Fruit fly (Drosophila melanogaster) whole organism, embryonic: ENCODE results near the gene Zaf1.
A peak's percentile ranks its signal among the peaks of the same experiment; 100 is the strongest.

Experiments
- CG10654 ChIP-seq: fragments of 200-800 bp; sonication (Bioruptor generic); optimal IDR thresholded peaks from 2 replicates; lab custom pipeline; 2016; ENCODE audit warnings: missing biosample characterization, missing genetic modification characterization
- CG11723 ChIP-seq: fragments of 200-800 bp; sonication (Bioruptor generic); optimal IDR thresholded peaks from 2 replicates; lab custom pipeline; 2017; ENCODE audit warnings: missing biosample characterization, mild to moderate bottlenecking, missing genetic modification characterization
- CG12071 ChIP-seq: fragments of 200-800 bp; sonication (Bioruptor generic); optimal IDR thresholded peaks from 3 replicates; lab custom pipeline; 2018; ENCODE audit warnings: missing biosample characterization, mild to moderate bottlenecking, missing genetic modification characterization
- CG12391 ChIP-seq: fragments of 200-800 bp; sonication (Bioruptor generic); optimal IDR thresholded peaks from 3 replicates; lab custom pipeline; 2018; ENCODE audit warnings: missing biosample characterization, mild to moderate bottlenecking, missing genetic modification characterization, moderate library complexity
- CG12744 ChIP-seq: fragments of 200-800 bp; sonication (Bioruptor generic); optimal IDR thresholded peaks from 2 replicates; lab custom pipeline; 2016; ENCODE audit warnings: missing biosample characterization, missing genetic modification characterization
- CG14965 ChIP-seq: fragments of 200-800 bp; sonication (Bioruptor generic); optimal IDR thresholded peaks from 2 replicates; lab custom pipeline; 2016; ENCODE audit warnings: missing biosample characterization, missing genetic modification characterization, borderline replicate concordance
- CG1529 ChIP-seq: fragments of 200-800 bp; sonication (Bioruptor generic); optimal IDR thresholded peaks from 3 replicates; lab custom pipeline; 2018; ENCODE audit warnings: missing biosample characterization, missing genetic modification characterization
- CG15479 ChIP-seq: fragments of 200-800 bp; sonication (Bioruptor generic); optimal IDR thresholded peaks from 3 replicates; lab custom pipeline; 2019; ENCODE audit warnings: missing biosample characterization, mild to moderate bottlenecking, missing genetic modification characterization, moderate library complexity
- CG15696 ChIP-seq: fragments of 200-800 bp; sonication (Bioruptor generic); optimal IDR thresholded peaks from 2 replicates; lab custom pipeline; 2019; ENCODE audit warnings: missing biosample characterization, mild to moderate bottlenecking, missing genetic modification characterization, moderate library complexity
- CG16779 ChIP-seq: fragments of 200-800 bp; sonication (Bioruptor generic); IDR thresholded peaks from 2 replicates; pipeline ENCODE4 v1.3.6; 2022; ENCODE audit warnings: missing biosample characterization, missing genetic modification characterization
- CG17568 ChIP-seq: fragments of 200-800 bp; sonication (Bioruptor generic); optimal IDR thresholded peaks from 2 replicates; lab custom pipeline; 2018; ENCODE audit warnings: missing biosample characterization, mild to moderate bottlenecking, missing genetic modification characterization, moderate library complexity
- CG17612 ChIP-seq: fragments of 200-800 bp; sonication (Bioruptor generic); IDR thresholded peaks from 2 replicates; pipeline ENCODE4 v1.3.6; 2022; ENCODE audit warnings: missing biosample characterization, missing genetic modification characterization
- CG18262 ChIP-seq: fragments of 200-800 bp; optimal IDR thresholded peaks from 3 replicates; lab custom pipeline; 2019; ENCODE audit warnings: missing biosample characterization, mild to moderate bottlenecking, missing genetic modification characterization, moderate library complexity
- CG18619 ChIP-seq: fragments of 200-800 bp; sonication (Bioruptor generic); optimal IDR thresholded peaks from 3 replicates; lab custom pipeline; 2017; ENCODE audit warnings: missing biosample characterization, mild to moderate bottlenecking, missing genetic modification characterization
- CG2712 ChIP-seq: fragments of 200-800 bp; optimal IDR thresholded peaks from 3 replicates; lab custom pipeline; 2019; ENCODE audit warnings: missing biosample characterization, mild to moderate bottlenecking, missing genetic modification characterization, moderate library complexity
- CG31224 ChIP-seq: fragments of 200-800 bp; sonication (Bioruptor generic); IDR thresholded peaks from 2 replicates; pipeline ENCODE4 v1.3.6; 2022; ENCODE audit warnings: missing biosample characterization, missing genetic modification characterization
- CG33213 ChIP-seq: fragments of 200-800 bp; sonication (Bioruptor generic); optimal IDR thresholded peaks from 3 replicates; lab custom pipeline; 2016; ENCODE audit warnings: missing biosample characterization, missing genetic modification characterization
- CG33557 ChIP-seq: fragments of 200-800 bp; sonication (Bioruptor generic); optimal IDR thresholded peaks from 2 replicates; lab custom pipeline; 2019; ENCODE audit warnings: missing biosample characterization, mild to moderate bottlenecking, missing genetic modification characterization, moderate library complexity
- CG3407 ChIP-seq: fragments of 200-800 bp; sonication (Bioruptor generic); optimal IDR thresholded peaks from 2 replicates; lab custom pipeline; 2018; ENCODE audit warnings: missing biosample characterization, mild to moderate bottlenecking, missing genetic modification characterization
- CG34422 ChIP-seq: fragments of 200-800 bp; sonication (Bioruptor generic); IDR thresholded peaks from 3 replicates; pipeline ENCODE4 v1.3.6; 2022; ENCODE audit warnings: missing biosample characterization, missing genetic modification characterization
- CG4328 ChIP-seq: fragments of 200-800 bp; sonication (Bioruptor generic); optimal IDR thresholded peaks from 3 replicates; lab custom pipeline; 2017; ENCODE audit warnings: missing biosample characterization, missing genetic modification reagents, missing genetic modification characterization
- CG4854 ChIP-seq: fragments of 200-800 bp; sonication (Bioruptor generic); optimal IDR thresholded peaks from 2 replicates; lab custom pipeline; 2016; ENCODE audit warnings: missing biosample characterization, missing genetic modification characterization, inconsistent platforms
- CG6254 ChIP-seq: fragments of 200-800 bp; sonication (Bioruptor generic); optimal IDR thresholded peaks from 3 replicates; lab custom pipeline; 2017; ENCODE audit warnings: mild to moderate bottlenecking, missing biosample characterization, missing genetic modification reagents, missing genetic modification characterization
- CG6689 ChIP-seq: fragments of 200-800 bp; sonication (Bioruptor generic); IDR thresholded peaks from 2 replicates; pipeline ENCODE4 v1.3.6; 2022; ENCODE audit warnings: missing biosample characterization, missing genetic modification characterization
- CG7556 ChIP-seq: fragments of 200-800 bp; sonication (Bioruptor generic); optimal IDR thresholded peaks from 2 replicates; lab custom pipeline; 2017; ENCODE audit warnings: missing biosample characterization, mild to moderate bottlenecking, missing genetic modification characterization
- CG7963 ChIP-seq: fragments of 200-800 bp; sonication (Bioruptor generic); IDR thresholded peaks from 3 replicates; pipeline ENCODE4 v1.3.6; 2022; ENCODE audit warnings: missing biosample characterization, missing genetic modification characterization; ENCODE audit not compliant: partially characterized antibody
- CG9437 ChIP-seq: fragments of 200-800 bp; sonication (Bioruptor generic); optimal IDR thresholded peaks from 2 replicates; lab custom pipeline; 2018; ENCODE audit warnings: missing biosample characterization, mild to moderate bottlenecking, missing genetic modification characterization
- Camta ChIP-seq: fragments of 200-800 bp; sonication (Bioruptor generic); optimal IDR thresholded peaks from 2 replicates; lab custom pipeline; 2016; ENCODE audit warnings: missing biosample characterization, missing genetic modification characterization
- D ChIP-seq, 2 experiments: fragments of 200-800 bp in 1 of 2; fragments of >200 bp in 1 of 2; sonication (Bioruptor generic) in 1 of 2; optimal IDR thresholded peaks; 2 replicates in 1 of 2; 3 replicates in 1 of 2; lab custom pipeline; 2017; ENCODE audit warnings: mild to moderate bottlenecking in 1 of 2, missing biosample characterization in 1 of 2, missing genetic modification characterization in 1 of 2, missing genetic modification reagents in 1 of 2
- Eip74EF ChIP-seq, 2 experiments: fragments of 200-800 bp in 1 of 2; fragments of >200 bp in 1 of 2; sonication (Bioruptor generic) in 1 of 2; optimal IDR thresholded peaks; 2 replicates each; lab custom pipeline; 2017 to 2019; ENCODE audit warnings: missing biosample characterization in 2 of 2, missing genetic modification characterization in 2 of 2, mild to moderate bottlenecking in 1 of 2, moderate library complexity in 1 of 2
- Ets65A ChIP-seq: fragments of 200-800 bp; sonication (Bioruptor generic); peaks from one replicate; lab custom pipeline; 2016; ENCODE audit warnings: missing biosample characterization, missing genetic modification characterization
- Gsc ChIP-seq: fragments of 200-800 bp; sonication (Bioruptor generic); IDR thresholded peaks from 2 replicates; pipeline ENCODE4 v1.3.6; 2022; ENCODE audit warnings: missing biosample characterization, missing genetic modification characterization
- H2.0 ChIP-seq: fragments of 200-800 bp; sonication (Bioruptor generic); IDR thresholded peaks from 2 replicates; pipeline ENCODE4 v1.3.6; 2022; ENCODE audit warnings: missing biosample characterization, missing genetic modification characterization
- Hand ChIP-seq: fragments of 200-800 bp; sonication (Bioruptor generic); optimal IDR thresholded peaks from 2 replicates; lab custom pipeline; 2017; ENCODE audit warnings: mild to moderate bottlenecking, missing biosample characterization, missing genetic modification reagents, missing genetic modification characterization
- HmgZ ChIP-seq: fragments of 200-800 bp; sonication (Bioruptor generic); optimal IDR thresholded peaks from 2 replicates; lab custom pipeline; 2018; ENCODE audit warnings: missing biosample characterization, mild to moderate bottlenecking, missing genetic modification characterization
- az2 ChIP-seq: fragments of 200-800 bp; sonication (Bioruptor generic); optimal IDR thresholded peaks from 3 replicates; lab custom pipeline; 2016; ENCODE audit warnings: missing biosample characterization, missing genetic modification characterization
- corto ChIP-seq: fragments of 200-800 bp; sonication (Bioruptor generic); optimal IDR thresholded peaks from 2 replicates; lab custom pipeline; 2016; ENCODE audit warnings: missing biosample characterization, mild to moderate bottlenecking, missing genetic modification characterization, moderate library complexity
- crol ChIP-seq: fragments of 200-800 bp; sonication (Bioruptor generic); IDR thresholded peaks from 2 replicates; pipeline ENCODE4 v1.3.6; 2022; ENCODE audit warnings: missing biosample characterization, missing genetic modification characterization
- dpn ChIP-seq, 2 experiments: fragments of 200-800 bp; sonication (Bioruptor generic); optimal IDR thresholded peaks; 3 replicates each; lab custom pipeline; 2016; ENCODE audit warnings: missing biosample characterization in 2 of 2, missing genetic modification characterization in 2 of 2
- exex ChIP-seq: fragments of 200-800 bp; sonication (Bioruptor generic); optimal IDR thresholded peaks from 4 replicates; lab custom pipeline; 2018; ENCODE audit warnings: missing biosample characterization, mild to moderate bottlenecking, missing genetic modification characterization, moderate library complexity
- fd64A ChIP-seq: fragments of 200-800 bp; sonication (Bioruptor generic); optimal IDR thresholded peaks from 3 replicates; lab custom pipeline; 2018; ENCODE audit warnings: missing biosample characterization, mild to moderate bottlenecking, missing genetic modification characterization
- gsb ChIP-seq: fragments of 200-800 bp; sonication (Bioruptor generic); IDR thresholded peaks from 2 replicates; pipeline ENCODE4 v1.3.6; 2022; ENCODE audit warnings: missing biosample characterization, missing genetic modification characterization
- maf-S ChIP-seq: fragments of 200-800 bp; sonication (Bioruptor generic); optimal IDR thresholded peaks from 2 replicates; lab custom pipeline; 2016; ENCODE audit warnings: missing biosample characterization, missing genetic modification characterization
- psq ChIP-seq: fragments of 200-800 bp; sonication (Bioruptor generic); optimal IDR thresholded peaks from 2 replicates; lab custom pipeline; 2017; ENCODE audit warnings: missing biosample characterization, missing genetic modification characterization
- ranshi ChIP-seq: fragments of 200-800 bp; sonication (Bioruptor generic); IDR thresholded peaks from 2 replicates; pipeline ENCODE4 v1.3.6; 2022; ENCODE audit warnings: missing biosample characterization, missing genetic modification characterization
- rib ChIP-seq: fragments of 200-800 bp; sonication (Bioruptor generic); IDR thresholded peaks from 2 replicates; pipeline ENCODE4 v1.3.6; 2022; ENCODE audit warnings: missing biosample characterization, missing genetic modification characterization
- sd ChIP-seq: fragments of 200-800 bp; sonication (Bioruptor generic); optimal IDR thresholded peaks from 3 replicates; lab custom pipeline; 2018; ENCODE audit warnings: missing biosample characterization, mild to moderate bottlenecking, missing genetic modification characterization, moderate library complexity
- sens ChIP-seq: fragments of 200-800 bp; sonication (Bioruptor generic); peaks from one replicate; lab custom pipeline; 2016; ENCODE audit warnings: missing biosample characterization, missing genetic modification characterization
- sim ChIP-seq: fragments of 200-800 bp; sonication (Bioruptor generic); IDR thresholded peaks from 2 replicates; pipeline ENCODE4 v1.3.6; 2022; ENCODE audit warnings: missing biosample characterization, missing genetic modification characterization
- vvl ChIP-seq: fragments of 200-800 bp; sonication (Bioruptor generic); IDR thresholded peaks from 2 replicates; pipeline ENCODE4 v1.3.6; 2022; ENCODE audit warnings: missing biosample characterization, missing genetic modification characterization

Zaf1 gene

DNA sequence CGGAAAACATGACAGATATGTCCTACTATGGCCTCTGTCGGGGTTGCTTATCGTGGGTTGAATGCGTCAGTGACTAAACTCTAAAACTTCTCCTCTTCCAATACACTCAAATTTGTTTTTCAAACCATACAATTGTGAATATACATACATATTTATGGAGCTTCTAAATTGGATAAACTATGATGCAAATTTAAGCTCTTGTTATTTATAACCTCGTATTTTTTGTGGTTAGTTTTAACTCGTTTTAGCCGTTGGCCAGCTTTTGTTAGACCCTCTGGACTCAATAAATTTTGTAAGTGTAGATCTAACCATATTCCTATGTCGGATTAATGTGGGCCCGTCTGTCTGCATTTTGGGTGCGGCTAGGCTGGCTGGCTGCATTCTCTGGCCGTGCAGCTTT lies 8.1 kb downstream of the Zaf1 start (continued):
- TF ChIP-seq CG15479 (GFP tag; lab: Kevin White, UChicago) (no peak), CG3407 (peak; percentile 41), CG1529 (GFP tag; lab: Kevin White, UChicago) (peak; percentile 42), exex (tag; lab: Kevin White, UChicago) (no peak), CG31224 (GFP tag; lab: Robert Waterston, UW) (no peak), CG33557 (peak; percentile 54), corto (no peak), rib (GFP tag; lab: Robert Waterston, UW) (no peak), CG18619 (GFP tag; lab: Kevin White, UChicago) (no peak), CG12744 (no peak), fd64A (GFP tag; lab: Kevin White, UChicago) (no peak), H2.0 (0 out of 2 replicates have a peak, but pooled peaks have one; percentile 10), CG18262 (tag; lab: Kevin White, UChicago) (peak; percentile 73), crol (no peak), ranshi (GFP tag; lab: Robert Waterston, UW) (no peak), CG2712 (tag; lab: Kevin White, UChicago) (peak; percentile 82), sim (GFP tag; lab: Robert Waterston, UW) (no peak), CG12071 (GFP tag; lab: Kevin White, UChicago) (no peak), maf-S (GFP tag; lab: Kevin White, UChicago) (no peak), CG6689 (GFP tag; lab: Robert Waterston, UW) (peak; percentile 39; the same call in 1 of the 2 replicates), CG33213 (GFP tag; lab: Kevin White, UChicago) (no peak), sens (GFP tag; lab: Kevin White, UChicago) (peak; percentile 88), CG4328 (GFP tag; lab: Kevin White, UChicago) (no peak), CG4854 (no peak), CG15696 (tag; lab: Kevin White, UChicago) (peak; percentile 53), gsb (GFP tag; lab: Robert Waterston, UW) (no peak), dpn (GFP tag; optimal IDR thresholded peaks at IDR 0.05; lab: Kevin White, UChicago) (no peak), Eip74EF (GFP tag; optimal IDR thresholded peaks at IDR 0.05; lab: Kevin White, UChicago) (peak in 1 of 2 experiments; percentile 8), D (optimal IDR thresholded peaks at IDR 0.05; lab: Kevin White, UChicago) (no peak), D (GFP tag; optimal IDR thresholded peaks at IDR 0.05; lab: Kevin White, UChicago) (peak; percentile 17), CG7963 (no peak), CG9437 (GFP tag; lab: Kevin White, UChicago) (peak; percentile 25), az2 (GFP tag; lab: Kevin White, UChicago) (peak; percentile 33), CG12391 (tag; lab: Kevin White, UChicago) (peak; percentile 64), CG10654 (GFP tag; lab: Kevin White, UChicago) (no peak), CG6254 (peak; percentile 60), CG17612 (GFP tag; lab: Robert Waterston, UW) (no peak), HmgZ (tag; lab: Kevin White, UChicago) (no peak), CG17568 (GFP tag; lab: Kevin White, UChicago) (peak; percentile 10), CG11723 (GFP tag; lab: Kevin White, UChicago) (no peak), Hand (GFP tag; lab: Kevin White, UChicago) (no peak), CG14965 (GFP tag; lab: Kevin White, UChicago) (no peak), psq (GFP tag; lab: Kevin White, UChicago) (no peak), sd (no peak), Gsc (GFP tag; lab: Robert Waterston, UW) (no peak), CG7556 (GFP tag; lab: Kevin White, UChicago) (peak; percentile 49), Ets65A (no peak), CG16779 (GFP tag; lab: Robert Waterston, UW) (no peak), vvl (GFP tag; lab: Robert Waterston, UW) (peak; percentile 51; the same call in 1 of the 2 replicates), CG34422 (GFP tag; lab: Robert Waterston, UW) (no peak), Camta (GFP tag; lab: Kevin White, UChicago) (peak; percentile 5)
